Worm (Caenorhabditis elegans): ENCODE measurements around the gene ZK84.2.

ZK84.2 gene

ce11 chrII:6043166-6043565, 29.0 kb downstream of the ZK84.2 start, which contains the start of gene R12C12.10:
Gene R12C12.10, minus strand, starts transcription at chrII:6043266.
- TF ChIP-seq nhr-102 (tag; optimal IDR thresholded peaks at IDR 0.05) (no peak), lin-15B (tag; optimal IDR thresholded peaks at IDR 0.05) (no peak)

ce11 chrII:6045048-6045447, 30.9 kb downstream of the ZK84.2 start, which contains the start of gene R12C12.5:
Gene R12C12.5, minus strand, starts transcription at chrII:6045148.
- TF ChIP-seq egl-43 (GFP tag; IDR thresholded peaks at IDR 0.05) (no peak), mep-1 (tag; optimal IDR thresholded peaks at IDR 0.05) (no peak)

- TF ChIP-seq F10B5.3 (tag; optimal IDR thresholded peaks at IDR 0.05) (no peak), spr-3 (GFP tag; optimal IDR thresholded peaks at IDR 0.05) (no peak), Y75B8A.6 (GFP tag; IDR thresholded peaks at IDR 0.05) (no peak), snpc-4 (tag; optimal IDR thresholded peaks at IDR 0.05) (no peak), vab-7 (GFP tag; IDR thresholded peaks at IDR 0.05) (no peak), lin-38 (GFP tag; IDR thresholded peaks at IDR 0.05) (no peak), fos-1 (tag; optimal IDR thresholded peaks at IDR 0.05) (no peak), tra-1 (GFP tag; IDR thresholded peaks at IDR 0.05) (no peak), Y48G9A.11 (GFP tag; IDR thresholded peaks at IDR 0.05) (no peak), skn-1 (tag; optimal IDR thresholded peaks at IDR 0.05) (no peak), lsy-2 (tag; optimal IDR thresholded peaks at IDR 0.05) (peak in 1 of 2 experiments; percentile 31), nhr-6 (tag; optimal IDR thresholded peaks at IDR 0.05) (no peak), aha-1 (tag) (peak; percentile 54), hmg-1.1 (GFP tag; IDR thresholded peaks at IDR 0.05) (peak; percentile 46; the same call in 1 of the 2 replicates), lir-3 (tag; optimal IDR thresholded peaks at IDR 0.05) (no peak), mes-2 (tag; optimal IDR thresholded peaks at IDR 0.05; ENCODE audit: poor library complexity, severe bottlenecking) (peak; percentile 56), tag-97 (GFP tag; IDR thresholded peaks at IDR 0.05) (no peak), T26A8.4 (GFP tag; IDR thresholded peaks at IDR 0.05) (no peak), lin-29 (GFP tag; IDR thresholded peaks at IDR 0.05) (no peak), unc-62 (GFP tag; optimal IDR thresholded peaks at IDR 0.05 in 1 of 2) (peak in 1 of 2 experiments; percentile 62), unc-62 (tag; optimal IDR thresholded peaks at IDR 0.05) (no peak), zip-11 (GFP tag; IDR thresholded peaks at IDR 0.05) (no peak), ZK546.5 (tag; optimal IDR thresholded peaks at IDR 0.05) (no peak), F49E8.2 (tag; optimal IDR thresholded peaks at IDR 0.05; ENCODE audit: borderline replicate concordance) (no peak), D1046.2 (GFP tag; IDR thresholded peaks at IDR 0.05) (no peak), hlh-30 (tag; optimal IDR thresholded peaks at IDR 0.05; ENCODE audit: insufficient read depth) (peak; percentile 13), nhr-25 (tag; optimal IDR thresholded peaks at IDR 0.05; ENCODE audit: borderline replicate concordance, insufficient read depth) (no peak), nhr-77 (tag; optimal IDR thresholded peaks at IDR 0.05) (no peak), mdt-29 (GFP tag; IDR thresholded peaks at IDR 0.05) (no peak), ctbp-1 (GFP tag; IDR thresholded peaks at IDR 0.05) (no peak)
Observed at ce11 chrII:6046023-6046631, 32.0 kb downstream of the ZK84.2 start.

ce11 chrII:6047639-6048159, 33.5 kb downstream of the ZK84.2 start, which contains the start of the genes R12C12.6 and ran-5:
Gene R12C12.6, minus strand, starts transcription at chrII:6047867.
Gene ran-5, plus strand, starts transcription at chrII:6048109.
- 0 out of 2 replicates have a peak, but pooled peaks have one; percentile 37 for TF ChIP-seq madf-9 (GFP tag; conservative IDR thresholded peaks at IDR 0.05)
- peak; percentile 4 for TF ChIP-seq jun-1 (tag; optimal IDR thresholded peaks at IDR 0.05)
- peak; percentile 71; the same call in 1 of the 2 replicates for TF ChIP-seq nhr-42 (GFP tag; IDR thresholded peaks at IDR 0.05)
- peak; percentile 63 for TF ChIP-seq ctbp-1 (GFP tag; IDR thresholded peaks at IDR 0.05)
- TF ChIP-seq F37D6.2 (tag; optimal IDR thresholded peaks at IDR 0.05), result peak; percentile 56
- peak; percentile 74 for TF ChIP-seq spr-1 (tag; optimal IDR thresholded peaks at IDR 0.05)
- no peak for TF ChIP-seq mxl-3 (GFP tag; optimal IDR thresholded peaks at IDR 0.05)
- peak; percentile 13 for TF ChIP-seq zfp-2 (tag; optimal IDR thresholded peaks at IDR 0.05)
- TF ChIP-seq lin-15B (tag; optimal IDR thresholded peaks at IDR 0.05), result no peak
- no peak for TF ChIP-seq lin-39 (tag; optimal IDR thresholded peaks at IDR 0.05)
- no peak for TF ChIP-seq set-16 (GFP tag; IDR thresholded peaks at IDR 0.05)
- TF ChIP-seq saeg-2 (GFP tag; IDR thresholded peaks at IDR 0.05), result 0 out of 2 replicates have a peak, but pooled peaks have one; percentile 12
- TF ChIP-seq ceh-20 (GFP tag; IDR thresholded peaks at IDR 0.05), result peak; percentile 59; the same call in 1 of the 2 replicates
- TF ChIP-seq daf-16 (GFP tag; optimal IDR thresholded peaks at IDR 0.05), result peak in 1 of 2 experiments; percentile 46
- TF ChIP-seq daf-16 (tag; optimal IDR thresholded peaks at IDR 0.05), result peak; percentile 68
- no peak for TF ChIP-seq Y75B8A.6 (GFP tag; IDR thresholded peaks at IDR 0.05)
